Worm (Caenorhabditis elegans) whole organism, young adult: ENCODE results near the gene F41C3.11.
A peak's percentile ranks its signal among the peaks of the same experiment; 100 is the strongest.

Source experiments
- B0019.2 ChIP-seq: fragments of 200-800 bp; sonication (Bioruptor generic); conservative IDR thresholded peaks from 2 replicates; pipeline ENCODE4 v1.3.6; 2022; ENCODE audit warnings: missing genetic modification reagents, missing genetic modification characterization, missing compliant biosample characterization
- B0261.1 ChIP-seq: sonication (generic microtip); optimal IDR thresholded peaks from 2 replicates; lab custom pipeline; 2016; ENCODE audit warnings: mild to moderate bottlenecking, missing genetic modification characterization, moderate library complexity, missing compliant biosample characterization
- B0336.3 ChIP-seq: fragments of 200-800 bp; sonication (Bioruptor generic); IDR thresholded peaks from 2 replicates; pipeline ENCODE4 v1.3.6; 2022; ENCODE audit warnings: missing genetic modification characterization, missing compliant biosample characterization
- D2030.7 ChIP-seq: fragments of 200-800 bp; sonication (Bioruptor generic); IDR thresholded peaks from 2 replicates; pipeline ENCODE4 v1.3.6; 2022; ENCODE audit warnings: missing genetic modification reagents, missing genetic modification characterization, missing compliant biosample characterization
- F22D6.2 ChIP-seq: sonication (generic microtip); optimal IDR thresholded peaks from 2 replicates; lab custom pipeline; 2016; ENCODE audit warnings: mild to moderate bottlenecking, missing genetic modification characterization, missing compliant biosample characterization
- T07F8.4 ChIP-seq: sonication (generic microtip); optimal IDR thresholded peaks from 2 replicates; lab custom pipeline; 2016; ENCODE audit warnings: mild to moderate bottlenecking, missing genetic modification characterization, moderate library complexity, missing compliant biosample characterization
- Y56A3A.18 ChIP-seq: fragments of 200-800 bp; sonication (Bioruptor generic); IDR thresholded peaks from 2 replicates; pipeline ENCODE4 v1.3.6; 2022; ENCODE audit warnings: missing genetic modification reagents, missing genetic modification characterization, missing compliant biosample characterization
- ama-1 ChIP-seq, 3 experiments: fragments of 150-350 bp in 1 of 3; sonication (generic microtip) in 2 of 3; optimal IDR thresholded peaks; 2 replicates each; lab custom pipeline; 2014 to 2018; ENCODE audit warnings: missing biosample characterization in 2 of 3, missing genetic modification characterization in 2 of 3, missing genetic modification reagents in 2 of 3
- aptf-2 ChIP-seq: fragments of 200-800 bp; sonication (Bioruptor generic); conservative IDR thresholded peaks from 2 replicates; pipeline ENCODE4 v1.3.6; 2022; ENCODE audit warnings: missing genetic modification reagents, missing genetic modification characterization, missing compliant biosample characterization
- aptf-3 ChIP-seq: fragments of 200-800 bp; sonication (Bioruptor generic); IDR thresholded peaks from 2 replicates; pipeline ENCODE4 v1.3.6; 2022; ENCODE audit warnings: missing genetic modification characterization, missing compliant biosample characterization
- athp-1 ChIP-seq: sonication (generic microtip); optimal IDR thresholded peaks from 2 replicates; lab custom pipeline; 2017; ENCODE audit warnings: mild to moderate bottlenecking, missing genetic modification characterization, missing compliant biosample characterization
- bed-2 ChIP-seq: fragments of 200-800 bp; sonication (Bioruptor generic); IDR thresholded peaks from 2 replicates; pipeline ENCODE4 v1.3.6; 2022; ENCODE audit warnings: missing genetic modification reagents, missing genetic modification characterization, missing compliant biosample characterization
- cebp-1 ChIP-seq, 2 experiments: fragments of 200-800 bp in 1 of 2; sonication (Bioruptor generic) in 1 of 2; sonication (generic microtip) in 1 of 2; IDR thresholded peaks in 1 of 2; optimal IDR thresholded peaks in 1 of 2; 2 replicates each; pipeline versions ENCODE4 v1.3.6 to Lab custom; 2017 to 2022; ENCODE audit warnings: missing compliant biosample characterization in 2 of 2, missing genetic modification characterization in 2 of 2, mild to moderate bottlenecking in 1 of 2, missing genetic modification reagents in 1 of 2, moderate library complexity in 1 of 2
- ceh-58 ChIP-seq: fragments of 200-800 bp; sonication (Bioruptor generic); IDR thresholded peaks from 2 replicates; pipeline ENCODE4 v1.3.6; 2022; ENCODE audit warnings: missing genetic modification characterization, missing compliant biosample characterization
- ceh-79 ChIP-seq: sonication (generic microtip); optimal IDR thresholded peaks from 2 replicates; lab custom pipeline; 2017; ENCODE audit warnings: mild to moderate bottlenecking, missing genetic modification characterization, missing compliant biosample characterization
- ceh-91 ChIP-seq: fragments of 200-800 bp; sonication (Bioruptor generic); IDR thresholded peaks from 2 replicates; pipeline ENCODE4 v1.3.6; 2022; ENCODE audit warnings: missing genetic modification reagents, missing genetic modification characterization, missing compliant biosample characterization
- chd-7 ChIP-seq: sonication (generic microtip); optimal IDR thresholded peaks from 2 replicates; lab custom pipeline; 2016; ENCODE audit warnings: mild to moderate bottlenecking, missing genetic modification characterization, moderate library complexity, missing compliant biosample characterization
- dox-1 ChIP-seq: fragments of 200-800 bp; sonication (Bioruptor generic); IDR thresholded peaks from 2 replicates; pipeline ENCODE4 v1.3.6; 2022; ENCODE audit warnings: missing genetic modification reagents, missing genetic modification characterization, missing compliant biosample characterization
- dpff-1 ChIP-seq: sonication (generic microtip); optimal IDR thresholded peaks from 2 replicates; lab custom pipeline; 2017; ENCODE audit warnings: mild to moderate bottlenecking, missing genetic modification characterization, missing compliant biosample characterization
- fkh-3 ChIP-seq: sonication (generic microtip); optimal IDR thresholded peaks from 2 replicates; lab custom pipeline; 2016; ENCODE audit warnings: mild to moderate bottlenecking, missing genetic modification characterization, missing compliant biosample characterization
- him-1 ChIP-seq: sonication (generic microtip); optimal IDR thresholded peaks from 2 replicates; lab custom pipeline; 2016; ENCODE audit warnings: missing genotype, missing genetic modification reagents, missing genetic modification characterization, missing compliant biosample characterization
- hmg-1.2 ChIP-seq: fragments of 200-800 bp; sonication (Bioruptor generic); IDR thresholded peaks from 2 replicates; pipeline ENCODE4 v1.3.6; 2022; ENCODE audit warnings: missing genetic modification reagents, missing genetic modification characterization, missing compliant biosample characterization
- hrde-1 ChIP-seq: sonication (generic microtip); optimal IDR thresholded peaks from 2 replicates; lab custom pipeline; 2016; ENCODE audit warnings: missing genetic modification characterization, mild to moderate bottlenecking, missing compliant biosample characterization, moderate library complexity, missing genotype, missing genetic modification reagents, borderline replicate concordance
- let-526 ChIP-seq: fragments of 200-800 bp; sonication (Bioruptor generic); IDR thresholded peaks from 2 replicates; pipeline ENCODE4 v1.3.6; 2022; ENCODE audit warnings: missing genetic modification reagents, missing genetic modification characterization, missing compliant biosample characterization
- let-607 ChIP-seq, 2 experiments: fragments of 200-800 bp in 1 of 2; sonication (Bioruptor generic) in 1 of 2; sonication (generic microtip) in 1 of 2; optimal IDR thresholded peaks; 2 replicates each; lab custom pipeline; 2016 to 2018; ENCODE audit warnings: mild to moderate bottlenecking in 2 of 2, missing compliant biosample characterization in 2 of 2, missing genetic modification characterization in 2 of 2, moderate library complexity in 2 of 2, missing genotype in 1 of 2
- lin-35 ChIP-seq, 3 experiments: fragments of 150-350 bp in 2 of 3; sonication (generic microtip) in 1 of 3; optimal IDR thresholded peaks; 2 replicates each; lab custom pipeline; 2014 to 2018; ENCODE audit warnings: missing biosample characterization in 3 of 3, missing genetic modification characterization in 3 of 3, missing genetic modification reagents in 3 of 3
- lin-54 ChIP-seq: fragments of 200-800 bp; sonication (Bioruptor generic); optimal IDR thresholded peaks from 2 replicates; lab custom pipeline; 2018; ENCODE audit warnings: mild to moderate bottlenecking, missing genetic modification characterization, missing compliant biosample characterization
- lir-1 ChIP-seq: fragments of 200-800 bp; sonication (Bioruptor generic); conservative IDR thresholded peaks from 2 replicates; pipeline ENCODE4 v1.3.6; 2022; ENCODE audit warnings: missing genetic modification reagents, missing genetic modification characterization, missing compliant biosample characterization
- madf-10 ChIP-seq: sonication (generic microtip); optimal IDR thresholded peaks from 2 replicates; lab custom pipeline; 2016; ENCODE audit warnings: mild to moderate bottlenecking, missing genetic modification characterization, missing compliant biosample characterization
- madf-3 ChIP-seq: fragments of 200-800 bp; sonication (Bioruptor generic); IDR thresholded peaks from 2 replicates; pipeline ENCODE4 v1.3.6; 2022; ENCODE audit warnings: missing genetic modification reagents, missing genetic modification characterization, missing compliant biosample characterization
- madf-6 ChIP-seq: fragments of 200-800 bp; sonication (Bioruptor generic); IDR thresholded peaks from 2 replicates; pipeline ENCODE4 v1.3.6; 2022; ENCODE audit warnings: missing genetic modification reagents, missing genetic modification characterization, missing compliant biosample characterization
- nfya-2 ChIP-seq: fragments of 200-800 bp; sonication (Bioruptor generic); IDR thresholded peaks from 2 replicates; pipeline ENCODE4 v1.3.6; 2022; ENCODE audit warnings: missing genetic modification reagents, missing genetic modification characterization, missing compliant biosample characterization
- nhr-27 ChIP-seq: fragments of 200-800 bp; sonication (Bioruptor generic); optimal IDR thresholded peaks from 2 replicates; lab custom pipeline; 2018; ENCODE audit warnings: mild to moderate bottlenecking, missing genetic modification characterization, moderate library complexity, missing compliant biosample characterization
- nhr-80 ChIP-seq: sonication (generic microtip); optimal IDR thresholded peaks from 2 replicates; lab custom pipeline; 2016; ENCODE audit warnings: missing genetic modification characterization, missing compliant biosample characterization
- rec-8 ChIP-seq, 2 experiments: sonication (generic microtip); optimal IDR thresholded peaks; 2 replicates each; lab custom pipeline; 2016; ENCODE audit warnings: mild to moderate bottlenecking in 2 of 2, missing genetic modification characterization in 2 of 2, missing genetic modification reagents in 2 of 2, missing genotype in 2 of 2, missing biosample characterization in 1 of 2, missing compliant biosample characterization in 1 of 2, moderate library complexity in 1 of 2
- snpc-3.4 ChIP-seq: sonication (generic microtip); optimal IDR thresholded peaks from 2 replicates; lab custom pipeline; 2017; ENCODE audit warnings: missing genetic modification characterization, mild to moderate bottlenecking, missing compliant biosample characterization, antibody characterized with exemption, moderate library complexity, missing genotype, missing genetic modification reagents
- somi-1 ChIP-seq: fragments of 200-800 bp; sonication (Bioruptor generic); optimal IDR thresholded peaks from 2 replicates; lab custom pipeline; 2018; ENCODE audit warnings: mild to moderate bottlenecking, missing genetic modification characterization, missing compliant biosample characterization
- tbp1 ChIP-seq: fragments of 200-800 bp; sonication (Bioruptor generic); optimal IDR thresholded peaks from 2 replicates; lab custom pipeline; 2018; ENCODE audit warnings: mild to moderate bottlenecking, missing genetic modification characterization, missing compliant biosample characterization
- tbx-9 ChIP-seq: sonication (generic microtip); optimal IDR thresholded peaks from 2 replicates; lab custom pipeline; 2016; ENCODE audit warnings: borderline replicate concordance, missing genetic modification characterization, inconsistent platforms, missing compliant biosample characterization
- tlf-1 ChIP-seq: fragments of 200-800 bp; sonication (Bioruptor generic); optimal IDR thresholded peaks from 2 replicates; lab custom pipeline; 2018; ENCODE audit warnings: mild to moderate bottlenecking, missing genetic modification characterization, missing compliant biosample characterization
- xnd-1 ChIP-seq: sonication (generic microtip); optimal IDR thresholded peaks from 2 replicates; lab custom pipeline; 2016; ENCODE audit warnings: missing genotype, missing genetic modification reagents, missing genetic modification characterization, missing compliant biosample characterization
- zim-3 ChIP-seq: sonication (generic microtip); optimal IDR thresholded peaks from 2 replicates; lab custom pipeline; 2017; ENCODE audit warnings: mild to moderate bottlenecking, missing genetic modification characterization, moderate library complexity, missing compliant biosample characterization
- ztf-18 ChIP-seq: sonication (generic microtip); optimal IDR thresholded peaks from 2 replicates; lab custom pipeline; 2016; ENCODE audit warnings: missing genotype, mild to moderate bottlenecking, missing genetic modification characterization, missing compliant biosample characterization
- ztf-22 ChIP-seq: fragments of 200-800 bp; sonication (Bioruptor generic); optimal IDR thresholded peaks from 2 replicates; lab custom pipeline; 2018; ENCODE audit warnings: mild to moderate bottlenecking, missing genetic modification characterization, moderate library complexity, missing compliant biosample characterization

Gene F41C3.11

ce11 chrII:4741527-4742187 is 7.9 kb upstream of the F41C3.11 start, which contains the start of gene acs-11:
Gene acs-11, plus strand, starts transcription at chrII:4742137.
- TF ChIP-seq hrde-1 (tag; lab: Kevin White, UChicago) (no peak), cebp-1 (GFP tag; IDR thresholded peaks at IDR 0.05; lab: Robert Waterston, UW) (no peak), cebp-1 (tag; optimal IDR thresholded peaks at IDR 0.05; lab: Kevin White, UChicago) (peak; percentile 0), B0019.2 (GFP tag; lab: Robert Waterston, UW) (no peak), ceh-58 (GFP tag; lab: Robert Waterston, UW) (no peak), dpff-1 (no peak), madf-10 (tag; lab: Kevin White, UChicago) (no peak), tbx-9 (tag; lab: Kevin White, UChicago) (no peak), nhr-80 (peak; percentile 45), ztf-18 (no peak), hmg-1.2 (0 out of 2 replicates have a peak, but pooled peaks have one; percentile 7), ceh-91 (GFP tag; lab: Robert Waterston, UW) (no peak), chd-7 (tag; lab: Kevin White, UChicago) (no peak), Y56A3A.18 (0 out of 2 replicates have a peak, but pooled peaks have one; percentile 43), bed-2 (GFP tag; lab: Robert Waterston, UW) (no peak), zim-3 (tag; lab: Kevin White, UChicago) (no peak), ama-1 (optimal IDR thresholded peaks at IDR 0.05; lab: Kevin White, UChicago) (peak; percentile 49), ama-1 (GFP tag; optimal IDR thresholded peaks at IDR 0.05; lab: Kevin White, UChicago) (no peak), aptf-2 (GFP tag; lab: Robert Waterston, UW) (no peak), ceh-79 (no peak), tlf-1 (GFP tag; lab: Kevin White, UChicago) (no peak), him-1 (tag; lab: Kevin White, UChicago) (no peak), madf-6 (GFP tag; lab: Robert Waterston, UW) (peak; percentile 20; the same call in 1 of the 2 replicates), B0336.3 (GFP tag; lab: Robert Waterston, UW) (no peak)
- TF ChIP-seq, all 124 proteins: peak for 6

DNA sequence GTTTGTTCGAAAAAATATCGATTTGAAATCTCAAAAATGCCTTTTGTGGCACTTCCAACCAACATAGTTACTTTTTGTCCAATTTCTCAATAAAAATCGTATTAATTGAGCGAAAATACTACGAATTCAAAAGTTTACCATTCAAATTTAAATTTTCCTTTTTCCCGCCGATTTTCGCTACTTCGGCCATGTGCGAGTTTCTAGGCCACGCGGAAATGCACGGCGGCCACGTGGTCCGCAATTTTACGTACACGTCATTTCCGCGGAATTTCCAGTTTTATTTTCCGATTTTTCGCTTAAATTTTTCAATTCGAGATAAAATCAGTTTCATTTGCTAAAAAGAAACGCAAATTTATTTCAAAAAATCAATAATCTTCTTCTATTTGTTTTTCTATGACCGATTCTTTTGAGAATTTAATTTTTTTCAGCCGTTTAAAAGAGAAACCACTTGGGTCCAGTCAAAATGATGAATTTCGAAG is 6.3 kb upstream of the F41C3.11 start, which contains the start of gene eas-1:
Gene eas-1, plus strand, starts transcription at position 429 of the 479 bp plus-strand sequence.
- TF ChIP-seq dox-1 (GFP tag; lab: Robert Waterston, UW) (peak; percentile 79), nfya-2 (GFP tag; lab: Robert Waterston, UW) (no peak), lin-54 (GFP tag; lab: Kevin White, UChicago) (peak; percentile 94), T07F8.4 (no peak), fkh-3 (tag; lab: Kevin White, UChicago) (no peak), rec-8 (tag; optimal IDR thresholded peaks at IDR 0.05; lab: Kevin White, UChicago) (no peak), xnd-1 (tag; lab: Kevin White, UChicago) (peak; percentile 21), let-607 (tag; optimal IDR thresholded peaks at IDR 0.05; lab: Kevin White, UChicago) (peak; percentile 93 to 97), B0261.1 (tag; lab: Kevin White, UChicago) (no peak), tlf-1 (GFP tag; lab: Kevin White, UChicago) (peak; percentile 20), aptf-3 (GFP tag; lab: Robert Waterston, UW) (no peak), madf-6 (GFP tag; lab: Robert Waterston, UW) (peak; percentile 69), tbp1 (peak; percentile 44), somi-1 (GFP tag; lab: Kevin White, UChicago) (peak; percentile 12), B0019.2 (GFP tag; lab: Robert Waterston, UW) (peak; percentile 33; the same call in 1 of the 2 replicates), bed-2 (GFP tag; lab: Robert Waterston, UW) (peak; percentile 69; the same call in 1 of the 2 replicates), lir-1 (peak; percentile 79), lin-35 (GFP tag; optimal IDR thresholded peaks at IDR 0.05; lab: Kevin White, UChicago) (peak in 2 of 3 experiments; percentile 46 to 91), D2030.7 (GFP tag; lab: Robert Waterston, UW) (peak; percentile 70), ztf-22 (no peak), let-526 (GFP tag; lab: Robert Waterston, UW) (peak; percentile 73; the same call in 1 of the 2 replicates), snpc-3.4 (tag; lab: Kevin White, UChicago) (peak; percentile 9), athp-1 (peak; percentile 33), nhr-27 (tag; lab: Kevin White, UChicago) (no peak), madf-3 (GFP tag; lab: Robert Waterston, UW) (no peak), F22D6.2 (tag; lab: Kevin White, UChicago) (peak; percentile 8)
